Fruit fly (Drosophila melanogaster): ENCODE measurements around the gene Rsph1.

Rsph1 gene

dm6 chr2L:13182415-13182814 lies 835 bp upstream of the Rsph1 start, which contains the start of gene Mgat3:
TSS of gene Mgat3 (minus strand) at chr2L:13182596.
- TF ChIP-seq D1 (tag; optimal IDR thresholded peaks at IDR 0.05) (no peak), Snoo (tag; optimal IDR thresholded peaks at IDR 0.05) (no peak), CG9948 (tag; optimal IDR thresholded peaks at IDR 0.05) (no peak), gl (tag; optimal IDR thresholded peaks at IDR 0.05) (no peak)

DNA sequence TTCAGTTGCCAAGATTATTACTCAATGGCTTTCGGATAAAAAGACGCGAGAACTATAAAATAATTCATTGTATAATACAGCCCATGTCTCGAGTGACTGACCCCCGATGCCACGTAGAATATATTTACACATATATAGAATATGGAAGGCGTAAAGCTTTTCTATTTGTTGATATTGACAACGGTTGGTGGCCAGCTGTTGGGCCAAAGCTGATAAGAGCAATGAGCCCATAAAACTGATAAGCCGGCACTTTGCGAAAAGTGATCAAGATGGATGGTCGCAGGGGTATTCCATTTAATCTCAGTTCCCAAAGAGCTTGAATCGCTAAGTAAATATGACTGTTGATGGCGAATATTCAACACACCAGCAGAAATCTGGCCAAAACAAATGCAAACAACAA lies 7.3 kb downstream of the Rsph1 start:
- TF ChIP-seq Pif1B (GFP tag; optimal IDR thresholded peaks at IDR 0.05) (no peak), fd96Ca (GFP tag; IDR thresholded peaks at IDR 0.05) (no peak), gl (tag; optimal IDR thresholded peaks at IDR 0.05) (no peak), EcR (GFP tag; optimal IDR thresholded peaks at IDR 0.05) (peak; percentile 91), CG8301 (tag; optimal IDR thresholded peaks at IDR 0.05) (no peak)

DNA sequence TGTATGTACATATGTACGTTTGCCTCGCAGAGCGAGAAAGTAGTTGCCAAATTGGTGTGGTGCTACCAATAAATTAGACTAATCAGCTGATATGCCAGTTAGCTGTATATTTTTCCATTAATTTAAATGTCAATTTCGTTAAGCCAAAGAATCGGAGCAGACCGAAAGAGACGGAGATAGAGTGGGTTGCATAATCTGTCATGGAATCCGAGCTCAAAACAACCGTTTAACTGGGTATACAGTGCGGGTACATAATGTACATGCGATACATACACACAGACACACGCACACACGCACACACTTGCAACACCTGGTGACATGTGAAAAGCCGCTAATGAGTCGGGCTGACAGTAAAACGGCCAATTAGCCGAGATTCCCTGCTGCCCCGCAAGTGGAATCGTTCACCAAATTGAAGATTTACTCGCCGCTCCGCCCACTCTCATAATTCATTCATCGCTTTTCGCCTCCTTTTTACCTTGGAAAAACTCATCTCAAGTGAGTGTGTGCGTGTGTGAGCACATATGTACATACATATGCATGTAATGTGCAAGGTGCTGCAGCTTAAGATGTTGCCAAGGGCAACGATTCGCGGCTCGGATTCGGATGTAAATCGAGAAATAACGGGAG lies 7.9 kb downstream of the Rsph1 start:
- TF ChIP-seq CG17806 (tag; optimal IDR thresholded peaks at IDR 0.05) (no peak), Ets98B (GFP tag; IDR thresholded peaks at IDR 0.05) (no peak), D1 (tag; optimal IDR thresholded peaks at IDR 0.05) (no peak), CG14655 (GFP tag; optimal IDR thresholded peaks at IDR 0.05) (no peak), CG32121 (GFP tag; IDR thresholded peaks at IDR 0.05) (no peak), CG9948 (tag; optimal IDR thresholded peaks at IDR 0.05) (no peak), CG15710 (tag; optimal IDR thresholded peaks at IDR 0.05) (no peak), Pif1A (GFP tag; optimal IDR thresholded peaks at IDR 0.05) (no peak), Pif1B (GFP tag; optimal IDR thresholded peaks at IDR 0.05) (no peak), fd96Ca (GFP tag; IDR thresholded peaks at IDR 0.05) (no peak), CG12605 (GFP tag; IDR thresholded peaks at IDR 0.05) (no peak), rn (GFP tag; IDR thresholded peaks at IDR 0.05) (no peak), CG8301 (tag; optimal IDR thresholded peaks at IDR 0.05) (no peak)

- TF ChIP-seq gl (tag; optimal IDR thresholded peaks at IDR 0.05) (no peak), CG4496 (GFP tag; IDR thresholded peaks at IDR 0.05) (peak; percentile 59; the same call in 1 of the 3 replicates), CG17806 (tag; optimal IDR thresholded peaks at IDR 0.05) (no peak), CG9948 (tag; optimal IDR thresholded peaks at IDR 0.05) (no peak), Ets98B (GFP tag; IDR thresholded peaks at IDR 0.05) (peak; percentile 60), EcR (GFP tag; optimal IDR thresholded peaks at IDR 0.05) (peak; percentile 28), D1 (tag; optimal IDR thresholded peaks at IDR 0.05) (no peak), CG32121 (GFP tag; IDR thresholded peaks at IDR 0.05) (peak; percentile 56; the same call in 1 of the 2 replicates), CG15710 (tag; optimal IDR thresholded peaks at IDR 0.05) (peak; percentile 56), CG12605 (GFP tag; IDR thresholded peaks at IDR 0.05) (no peak), Snoo (tag; optimal IDR thresholded peaks at IDR 0.05) (peak; percentile 53), fd96Ca (GFP tag; IDR thresholded peaks at IDR 0.05) (peak; percentile 71), CG8301 (tag; optimal IDR thresholded peaks at IDR 0.05) (no peak), Pif1B (GFP tag; optimal IDR thresholded peaks at IDR 0.05) (no peak), CG10348 (GFP tag; IDR thresholded peaks at IDR 0.05) (no peak), Pif1A (GFP tag; optimal IDR thresholded peaks at IDR 0.05) (no peak), CG13204 (GFP tag; optimal IDR thresholded peaks at IDR 0.05) (no peak), rn (GFP tag; IDR thresholded peaks at IDR 0.05) (peak; percentile 42; the same call in 1 of the 2 replicates), CG34367 (tag; optimal IDR thresholded peaks at IDR 0.05) (no peak), CG14655 (GFP tag; optimal IDR thresholded peaks at IDR 0.05) (no peak), CG8159 (tag; optimal IDR thresholded peaks at IDR 0.05) (no peak)
These were observed 8.6 kb downstream of the Rsph1 start, which contains the start of the genes CG16974 and Edem2 for dm6 chr2L:13191894-13192293. TSS of gene CG16974 (minus strand) at chr2L:13191979. TSS of gene Edem2 (plus strand) at chr2L:13192201.

dm6 chr2L:13195822-13196221 lies 12.6 kb downstream of the Rsph1 start:
- TF ChIP-seq CG4496 (GFP tag; IDR thresholded peaks at IDR 0.05) (no peak), Pif1B (GFP tag; optimal IDR thresholded peaks at IDR 0.05) (no peak), CG34367 (tag; optimal IDR thresholded peaks at IDR 0.05) (no peak), CG17806 (tag; optimal IDR thresholded peaks at IDR 0.05) (no peak), D1 (tag; optimal IDR thresholded peaks at IDR 0.05) (no peak), CG9948 (tag; optimal IDR thresholded peaks at IDR 0.05) (no peak), CG8159 (tag; optimal IDR thresholded peaks at IDR 0.05) (no peak), fd96Ca (GFP tag; IDR thresholded peaks at IDR 0.05) (no peak)

DNA sequence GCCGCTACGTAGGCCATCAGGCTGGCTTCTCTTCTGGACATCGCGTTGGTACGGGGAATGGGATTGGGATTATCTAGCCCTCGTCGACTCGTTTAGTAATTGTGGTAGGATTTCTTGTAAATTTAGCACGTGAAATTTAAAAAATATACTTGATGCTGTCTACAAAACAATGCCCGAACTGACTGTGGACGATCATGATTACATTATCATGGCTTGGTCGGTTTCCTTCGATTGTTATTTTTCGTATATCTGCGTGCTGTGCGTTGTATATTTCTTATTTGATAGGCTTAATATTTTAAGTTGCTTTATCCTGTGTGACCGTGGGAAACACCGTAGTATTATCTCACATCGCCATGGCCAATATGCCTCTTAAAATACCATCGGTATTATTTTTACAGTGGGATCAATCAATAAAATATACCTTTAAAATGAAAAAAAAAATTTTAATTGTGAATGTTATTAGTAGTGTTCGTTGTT lies 19.7 kb downstream of the Rsph1 start, which contains the start of gene CG16972:
Gene CG16972 (minus strand): TSS at position 336 of the 477 bp plus-strand sequence.
- TF ChIP-seq Pif1A (GFP tag; optimal IDR thresholded peaks at IDR 0.05), result no peak
- peak; percentile 7; the same call in 1 of the 2 replicates for TF ChIP-seq CG12605 (GFP tag; IDR thresholded peaks at IDR 0.05)
